Worm (Caenorhabditis elegans) whole organism, L3 larva: ENCODE data around the gene F45D11.14.
"Not testable (repeated sequence)": the region's sequence is repeated elsewhere in the genome, so short reads cannot be mapped to it uniquely, and the experiment has no call there.

Source experiments
- ZK546.5 ChIP-seq: sonication (generic microtip); optimal IDR thresholded peaks from 2 replicates; lab custom pipeline; 2017; ENCODE audit warnings: missing biosample characterization, missing genetic modification characterization
- ama-1 ChIP-seq: fragments of 150-350 bp; optimal IDR thresholded peaks from 2 replicates; lab custom pipeline; 2018
- ceh-16 ChIP-seq: sonication (generic microtip); optimal IDR thresholded peaks from 2 replicates; lab custom pipeline; 2017; ENCODE audit warnings: missing biosample characterization, missing genetic modification characterization
- ceh-28 ChIP-seq: fragments of 150-350 bp; optimal IDR thresholded peaks from 2 replicates; lab custom pipeline; 2014; ENCODE audit warnings: missing biosample characterization, missing genetic modification reagents, missing genetic modification characterization
- ceh-9 ChIP-seq: sonication (generic microtip); optimal IDR thresholded peaks from 2 replicates; lab custom pipeline; 2018; ENCODE audit warnings: missing biosample characterization, missing genetic modification characterization
- daf-12 ChIP-seq: fragments of 150-350 bp; optimal IDR thresholded peaks from 2 replicates; lab custom pipeline; 2014; ENCODE audit warnings: missing biosample characterization, missing genetic modification reagents, missing genetic modification characterization
- egl-5 ChIP-seq: fragments of 150-350 bp; optimal IDR thresholded peaks from 2 replicates; lab custom pipeline; 2017; ENCODE audit warnings: missing biosample characterization, missing genetic modification reagents, missing genetic modification characterization, inconsistent platforms
- elt-1 ChIP-seq: fragments of 150-350 bp; optimal IDR thresholded peaks from 2 replicates; lab custom pipeline; 2014; ENCODE audit warnings: missing biosample characterization, missing genetic modification characterization
- elt-2 ChIP-seq: sonication (generic microtip); optimal IDR thresholded peaks from 2 replicates; lab custom pipeline; 2016; ENCODE audit warnings: missing genetic modification reagents, mild to moderate bottlenecking, missing genetic modification characterization, missing compliant biosample characterization
- elt-3 ChIP-seq, 3 experiments: fragments of 150-350 bp in 1 of 3; sonication (generic microtip) in 2 of 3; optimal IDR thresholded peaks; 2 replicates in 2 of 3; 4 replicates in 1 of 3; lab custom pipeline; 2014 to 2017; ENCODE audit warnings: missing biosample characterization in 3 of 3, missing genetic modification characterization in 3 of 3
- eor-1 ChIP-seq, 2 experiments: fragments of 150-350 bp; optimal IDR thresholded peaks; 2 replicates each; lab custom pipeline; 2014 to 2018; ENCODE audit warnings: missing biosample characterization in 2 of 2, missing genetic modification characterization in 2 of 2
- fkh-10 ChIP-seq: sonication (generic microtip); optimal IDR thresholded peaks from 2 replicates; lab custom pipeline; 2017; ENCODE audit warnings: missing biosample characterization, missing genetic modification reagents, missing genetic modification characterization
- fos-1 ChIP-seq: fragments of 150-350 bp; optimal IDR thresholded peaks from 2 replicates; lab custom pipeline; 2014; ENCODE audit warnings: missing biosample characterization, missing genetic modification characterization
- hmg-11 ChIP-seq: sonication (generic microtip); optimal IDR thresholded peaks from 2 replicates; lab custom pipeline; 2016; ENCODE audit warnings: missing genetic modification characterization, missing compliant biosample characterization
- lin-15B ChIP-seq: fragments of 150-350 bp; optimal IDR thresholded peaks from 2 replicates; lab custom pipeline; 2014; ENCODE audit warnings: missing biosample characterization, missing genetic modification characterization
- lin-39 ChIP-seq: fragments of 150-350 bp; optimal IDR thresholded peaks from 2 replicates; lab custom pipeline; 2018; ENCODE audit warnings: missing biosample characterization, missing genetic modification reagents, missing genetic modification characterization
- lsy-12 ChIP-seq: sonication (generic microtip); optimal IDR thresholded peaks from 2 replicates; lab custom pipeline; 2016; ENCODE audit warnings: mild to moderate bottlenecking, missing genetic modification characterization, missing compliant biosample characterization
- nfya-1 ChIP-seq: sonication (generic microtip); optimal IDR thresholded peaks from 2 replicates; lab custom pipeline; 2017; ENCODE audit warnings: missing genetic modification characterization, mild to moderate bottlenecking, missing compliant biosample characterization, antibody characterized with exemption, moderate library complexity; ENCODE audit not compliant: insufficient read depth
- nhr-11 ChIP-seq: fragments of 150-350 bp; optimal IDR thresholded peaks from 2 replicates; lab custom pipeline; 2014; ENCODE audit warnings: missing biosample characterization, missing genetic modification characterization
- nhr-23 ChIP-seq: fragments of 150-350 bp; optimal IDR thresholded peaks from 2 replicates; lab custom pipeline; 2014; ENCODE audit warnings: missing biosample characterization, missing genetic modification reagents, missing genetic modification characterization
- nhr-237 ChIP-seq: fragments of 150-350 bp; optimal IDR thresholded peaks from 2 replicates; lab custom pipeline; 2014; ENCODE audit warnings: missing biosample characterization, missing genetic modification characterization
- nhr-25 ChIP-seq: sonication (generic microtip); optimal IDR thresholded peaks from 2 replicates; lab custom pipeline; 2017; ENCODE audit warnings: missing biosample characterization, missing genetic modification characterization
- nhr-28 ChIP-seq: fragments of 150-350 bp; optimal IDR thresholded peaks from 2 replicates; lab custom pipeline; 2014; ENCODE audit warnings: missing biosample characterization, missing genetic modification characterization
- nhr-43 ChIP-seq: sonication (generic microtip); optimal IDR thresholded peaks from 2 replicates; lab custom pipeline; 2016; ENCODE audit warnings: mild to moderate bottlenecking, missing genetic modification characterization, missing compliant biosample characterization; ENCODE audit not compliant: poor library complexity, severe bottlenecking
- nhr-76 ChIP-seq: fragments of 150-350 bp; sonication (generic microtip); optimal IDR thresholded peaks from 5 replicates; lab custom pipeline; 2014; ENCODE audit warnings: missing biosample characterization, missing genetic modification characterization
- nhr-77 ChIP-seq: fragments of 150-350 bp; optimal IDR thresholded peaks from 2 replicates; lab custom pipeline; 2014; ENCODE audit warnings: missing biosample characterization, missing genetic modification characterization
- pha-4 ChIP-seq: fragments of 150-350 bp; optimal IDR thresholded peaks from 2 replicates; lab custom pipeline; 2014; ENCODE audit warnings: missing biosample characterization, missing genetic modification reagents, missing genetic modification characterization
- pqm-1 ChIP-seq: fragments of 150-350 bp; optimal IDR thresholded peaks from 2 replicates; lab custom pipeline; 2017; ENCODE audit warnings: missing biosample characterization, missing genetic modification characterization, inconsistent platforms
- sea-2 ChIP-seq: fragments of 150-350 bp; sonication (generic microtip); optimal IDR thresholded peaks from 4 replicates; lab custom pipeline; 2014; ENCODE audit warnings: missing biosample characterization, missing genetic modification reagents, missing genetic modification characterization
- skn-1 ChIP-seq: fragments of 150-350 bp; optimal IDR thresholded peaks from 2 replicates; lab custom pipeline; 2014; ENCODE audit warnings: missing biosample characterization, missing genetic modification characterization
- tbx-2 ChIP-seq: sonication (generic microtip); optimal IDR thresholded peaks from 2 replicates; lab custom pipeline; 2016; ENCODE audit warnings: mild to moderate bottlenecking, missing genetic modification characterization, missing compliant biosample characterization
- unc-39 ChIP-seq: sonication (generic microtip); optimal IDR thresholded peaks from 4 replicates; lab custom pipeline; 2017; ENCODE audit warnings: missing biosample characterization, missing genetic modification characterization
- unc-62 ChIP-seq: fragments of 150-350 bp; sonication (generic microtip); optimal IDR thresholded peaks from 4 replicates; lab custom pipeline; 2014; ENCODE audit warnings: missing biosample characterization, missing genetic modification reagents, missing genetic modification characterization
- zag-1 ChIP-seq: fragments of 150-350 bp; optimal IDR thresholded peaks from 2 replicates; lab custom pipeline; 2014; ENCODE audit warnings: missing biosample characterization, missing genetic modification characterization
- ztf-4 ChIP-seq: fragments of 150-350 bp; optimal IDR thresholded peaks from 2 replicates; lab custom pipeline; 2014; ENCODE audit warnings: missing biosample characterization, missing genetic modification characterization

The F45D11.14 gene

DNA sequence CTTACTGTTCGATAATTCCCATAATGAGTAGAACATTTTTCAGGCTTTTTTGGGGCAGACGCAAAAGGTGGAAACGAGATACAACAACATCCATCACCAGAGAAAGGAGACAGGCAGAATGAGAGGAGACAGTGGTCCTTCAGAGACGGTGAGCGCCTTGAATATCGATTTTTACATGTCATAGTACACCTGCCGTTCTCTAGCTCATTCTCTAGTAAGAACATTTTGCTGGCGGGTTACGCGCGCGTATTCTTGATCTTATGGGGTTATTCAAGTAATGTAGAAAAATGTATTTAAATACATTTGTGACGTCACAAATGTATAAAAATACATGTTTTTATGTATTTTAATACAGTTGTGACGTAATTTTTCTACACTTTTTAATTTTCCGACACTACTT, 37.7 kb upstream of the F45D11.14 start, which contains the start of gene fbxb-45:
Gene fbxb-45 (minus strand): TSS at position 101 of the 400 bp plus-strand sequence.
- TF ChIP-seq nhr-76, elt-2, nhr-77 (tag; lab: Kevin White, UChicago): not testable (repeated sequence)

DNA sequence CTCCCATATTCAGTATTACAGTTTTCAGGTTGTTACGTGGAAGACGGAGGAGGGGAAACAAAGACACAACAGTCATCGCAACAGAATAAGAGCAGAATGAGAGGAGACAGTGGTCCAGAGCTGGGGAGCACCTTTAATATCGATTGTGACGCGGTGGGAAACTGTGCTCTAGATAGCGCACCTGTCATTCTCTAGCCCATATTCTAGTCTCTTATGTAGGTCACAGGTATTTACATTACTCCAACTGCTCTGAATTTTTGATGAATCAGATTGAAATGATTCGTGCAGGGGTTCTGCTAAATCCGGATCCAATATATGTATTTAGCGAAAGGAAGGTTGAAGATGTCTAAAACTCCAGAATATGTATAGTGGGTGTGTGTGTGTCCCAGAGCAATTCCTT, 36.0 kb upstream of the F45D11.14 start, which contains the start of gene fbxb-41:
Gene fbxb-41 (minus strand): TSS at position 101 of the 400 bp plus-strand sequence.
- no peak for TF ChIP-seq ama-1
- TF ChIP-seq nhr-23 (tag; lab: Kevin White, UChicago): no peak
- no peak for TF ChIP-seq lin-39
- TF ChIP-seq lin-15B (tag; lab: Kevin White, UChicago): no peak
- TF ChIP-seq lsy-12 (tag; lab: Kevin White, UChicago): no peak
- TF ChIP-seq elt-3 (tag; optimal IDR thresholded peaks at IDR 0.05; lab: Kevin White, UChicago): no peak
- no peak for TF ChIP-seq zag-1 (tag; lab: Kevin White, UChicago)
- TF ChIP-seq daf-12: no peak
- TF ChIP-seq nhr-237 (tag; lab: Kevin White, UChicago): no peak
- TF ChIP-seq hmg-11: no peak
- no peak for TF ChIP-seq unc-62 (GFP tag; lab: Kevin White, UChicago)
- TF ChIP-seq nhr-25: no peak
- TF ChIP-seq pqm-1 (tag; lab: Kevin White, UChicago): no peak
- TF ChIP-seq sea-2: no peak
- no peak for TF ChIP-seq egl-5 (tag; lab: Kevin White, UChicago)
- TF ChIP-seq eor-1 (tag; optimal IDR thresholded peaks at IDR 0.05; lab: Kevin White, UChicago): no peak

- TF ChIP-seq pqm-1 (tag; lab: Kevin White, UChicago): no peak
- TF ChIP-seq tbx-2: no peak
Observed at ce11 chrII:1040464-1040863, 34.2 kb upstream of the F45D11.14 start, which contains the start of gene fbxb-39. Gene fbxb-39, minus strand, starts transcription at chrII:1040564.

DNA sequence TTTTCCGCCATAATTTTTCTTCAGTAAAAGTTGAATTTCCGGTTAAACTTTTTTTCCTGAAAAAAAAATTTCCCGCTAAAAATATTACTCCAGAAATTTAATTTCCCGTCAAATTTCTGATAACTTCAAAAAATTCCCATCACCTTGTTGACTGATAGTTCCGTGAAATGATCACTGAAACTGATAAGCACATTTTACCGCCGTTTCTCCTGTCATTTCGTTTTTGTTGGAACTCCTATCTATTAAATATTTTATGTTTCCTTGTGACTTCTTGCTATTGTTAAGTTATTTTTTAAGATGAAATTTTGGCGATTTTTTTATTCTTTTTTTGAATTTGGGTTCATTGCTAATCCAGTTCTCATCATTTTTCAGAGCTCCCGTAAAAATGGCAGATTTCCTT, 22.3 kb upstream of the F45D11.14 start, which contains the start of gene math-34:
Gene math-34 (plus strand): TSS at position 371 of the 400 bp plus-strand sequence.
- TF ChIP-seq nhr-11 (no peak), ztf-4 (tag; lab: Kevin White, UChicago) (no peak), tbx-2 (no peak), pha-4 (tag; lab: Kevin White, UChicago) (peak; percentile 24), elt-2 (tag; lab: Kevin White, UChicago) (peak; percentile 71)
- TF ChIP-seq, all 47 proteins: peak for 2

DNA sequence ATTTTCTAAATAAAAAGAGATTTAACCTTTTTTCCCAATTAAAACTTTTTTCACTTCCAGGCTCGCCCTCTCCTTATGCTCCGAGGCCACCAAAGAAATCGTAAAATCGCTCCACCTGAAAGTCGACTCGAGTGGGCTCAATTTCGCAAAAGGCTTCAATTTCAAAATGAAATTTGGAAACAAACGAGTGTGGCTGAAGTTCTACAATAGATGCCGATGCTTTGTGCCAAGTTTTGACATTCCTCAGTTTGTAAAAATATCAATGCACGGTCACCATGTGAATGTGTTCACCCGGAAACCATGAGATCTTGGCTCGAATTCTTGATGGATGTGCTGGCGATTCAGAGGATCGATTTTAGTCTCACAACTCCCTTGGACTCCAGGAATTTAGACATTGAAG, 20.4 kb upstream of the F45D11.14 start, which contains the start of gene M01D1.12:
Gene M01D1.12 (plus strand): TSS at position 301 of the 400 bp plus-strand sequence.
- no peak for TF ChIP-seq nhr-43 (tag; lab: Kevin White, UChicago)
- no peak for TF ChIP-seq ceh-16
- no peak for TF ChIP-seq unc-39 (tag; lab: Kevin White, UChicago)
- TF ChIP-seq ceh-9: no peak
- TF ChIP-seq nhr-28: no peak
- no peak for TF ChIP-seq sea-2
- no peak for TF ChIP-seq ama-1
- no peak for TF ChIP-seq skn-1 (tag; lab: Kevin White, UChicago)
- no peak for TF ChIP-seq fkh-10
- TF ChIP-seq fos-1: no peak
- TF ChIP-seq ztf-4 (tag; lab: Kevin White, UChicago): no peak
- no peak for TF ChIP-seq nhr-25
- TF ChIP-seq pha-4 (tag; lab: Kevin White, UChicago): no peak
- TF ChIP-seq ZK546.5 (tag; lab: Kevin White, UChicago): no peak
- TF ChIP-seq zag-1 (tag; lab: Kevin White, UChicago): no peak
- no peak for TF ChIP-seq elt-1
- TF ChIP-seq ceh-28: no peak
- TF ChIP-seq eor-1 (tag; optimal IDR thresholded peaks at IDR 0.05; lab: Kevin White, UChicago): no peak
- no peak for TF ChIP-seq nfya-1
- no peak for TF ChIP-seq lin-39
